Worm (Caenorhabditis elegans): ENCODE results near the gene aco-2.
A peak's percentile ranks its signal among the peaks of the same experiment; 100 is the strongest.

aco-2 gene

ce11 chrIII:7977224-7977623 lies 3.7 kb downstream of the aco-2 start (continued):
- TF ChIP-seq ztf-7 (tag; optimal IDR thresholded peaks at IDR 0.05) (no peak), hlh-11 (tag; optimal IDR thresholded peaks at IDR 0.05) (peak; percentile 39), nhr-102 (tag; optimal IDR thresholded peaks at IDR 0.05) (peak; percentile 71), pqm-1 (tag; optimal IDR thresholded peaks at IDR 0.05) (no peak), lin-38 (GFP tag; IDR thresholded peaks at IDR 0.05) (peak; percentile 44; the same call in 1 of the 2 replicates), dmd-8 (GFP tag; IDR thresholded peaks at IDR 0.05) (0 out of 2 replicates have a peak, but pooled peaks have one; percentile 39), D1046.2 (GFP tag; IDR thresholded peaks at IDR 0.05) (no peak), mes-2 (tag; optimal IDR thresholded peaks at IDR 0.05; ENCODE audit: poor library complexity, severe bottlenecking) (peak; percentile 29), dve-1 (tag; optimal IDR thresholded peaks at IDR 0.05; ENCODE audit: insufficient read depth) (peak; percentile 19), snpc-1.2 (GFP tag; IDR thresholded peaks at IDR 0.05) (no peak; the same call in 1 of the 2 replicates), php-3 (GFP tag; IDR thresholded peaks at IDR 0.05) (0 out of 2 replicates have a peak, but pooled peaks have one; percentile 29), hlh-30 (tag; optimal IDR thresholded peaks at IDR 0.05; ENCODE audit: insufficient read depth) (no peak), lsy-2 (tag; optimal IDR thresholded peaks at IDR 0.05) (peak; percentile 25 to 63), hif-1 (tag; optimal IDR thresholded peaks at IDR 0.05) (peak in 1 of 2 experiments; percentile 7), vab-7 (GFP tag; IDR thresholded peaks at IDR 0.05) (0 out of 2 replicates have a peak, but pooled peaks have one; percentile 23), Y75B8A.6 (GFP tag; IDR thresholded peaks at IDR 0.05) (0 out of 2 replicates have a peak, but pooled peaks have one; percentile 53), skn-1 (tag; optimal IDR thresholded peaks at IDR 0.05) (no peak), sdz-12 (GFP tag; optimal IDR thresholded peaks at IDR 0.05) (peak; percentile 18), saeg-2 (GFP tag; IDR thresholded peaks at IDR 0.05) (0 out of 2 replicates have a peak, but pooled peaks have one; percentile 19), R02D3.7 (tag; optimal IDR thresholded peaks at IDR 0.05) (no peak), gei-8 (GFP tag; optimal IDR thresholded peaks at IDR 0.05) (no peak), ctbp-1 (GFP tag; IDR thresholded peaks at IDR 0.05) (no peak)

- TF ChIP-seq php-3 (GFP tag; IDR thresholded peaks at IDR 0.05) = no peak
- TF ChIP-seq dmd-6 (GFP tag; IDR thresholded peaks at IDR 0.05) = no peak
- TF ChIP-seq Y48G9A.11 (GFP tag; IDR thresholded peaks at IDR 0.05) = no peak
- TF ChIP-seq daf-12 (tag; optimal IDR thresholded peaks at IDR 0.05) = no peak
- no peak for TF ChIP-seq Y75B8A.6 (GFP tag; IDR thresholded peaks at IDR 0.05)
- no peak for TF ChIP-seq F49E8.2 (tag; optimal IDR thresholded peaks at IDR 0.05; ENCODE audit: borderline replicate concordance)
- TF ChIP-seq saeg-2 (GFP tag; IDR thresholded peaks at IDR 0.05) = no peak
- no peak for TF ChIP-seq pha-4 (GFP tag; IDR thresholded peaks at IDR 0.05)
- no peak for TF ChIP-seq pha-4 (tag; optimal IDR thresholded peaks at IDR 0.05)
- no peak for TF ChIP-seq ztf-7 (tag; optimal IDR thresholded peaks at IDR 0.05)
- no peak for TF ChIP-seq spr-3 (GFP tag; optimal IDR thresholded peaks at IDR 0.05)
- no peak for TF ChIP-seq lin-38 (GFP tag; IDR thresholded peaks at IDR 0.05)
- no peak for TF ChIP-seq lin-39 (tag; optimal IDR thresholded peaks at IDR 0.05)
Observed at ce11 chrIII:7977777-7978176, 4.3 kb downstream of the aco-2 start, which contains the start of gene C06G4.4. C06G4.4 (minus strand) TSS chrIII:7977812.

ce11 chrIII:7978289-7978688 lies 4.8 kb downstream of the aco-2 start:
- no peak for TF ChIP-seq ama-1 (optimal IDR thresholded peaks at IDR 0.05)
- no peak for TF ChIP-seq T20F7.1 (GFP tag; optimal IDR thresholded peaks at IDR 0.05)
- TF ChIP-seq daf-8 (GFP tag; IDR thresholded peaks at IDR 0.05) = no peak
- no peak for TF ChIP-seq pqm-1 (tag; optimal IDR thresholded peaks at IDR 0.05)
- no peak for TF ChIP-seq mep-1 (tag; optimal IDR thresholded peaks at IDR 0.05)
- no peak for TF ChIP-seq F37D6.2 (tag; optimal IDR thresholded peaks at IDR 0.05)
- no peak for TF ChIP-seq ceh-62 (tag; optimal IDR thresholded peaks at IDR 0.05)
- peak; percentile 38; the same call in 1 of the 2 replicates for TF ChIP-seq madf-9 (GFP tag; conservative IDR thresholded peaks at IDR 0.05)
- no peak for TF ChIP-seq lin-29 (GFP tag; IDR thresholded peaks at IDR 0.05)
- peak; percentile 15 for TF ChIP-seq mes-2 (tag; optimal IDR thresholded peaks at IDR 0.05; ENCODE audit: poor library complexity, severe bottlenecking)
- peak; percentile 0 for TF ChIP-seq hlh-30 (tag; optimal IDR thresholded peaks at IDR 0.05; ENCODE audit: insufficient read depth)
- TF ChIP-seq zfp-2 (tag; optimal IDR thresholded peaks at IDR 0.05) = no peak
- no peak for TF ChIP-seq daf-12 (tag; optimal IDR thresholded peaks at IDR 0.05)
- TF ChIP-seq spr-3 (GFP tag; optimal IDR thresholded peaks at IDR 0.05) = no peak
- no peak for TF ChIP-seq ceh-28 (tag; optimal IDR thresholded peaks at IDR 0.05)
- no peak for TF ChIP-seq fos-1 (tag; optimal IDR thresholded peaks at IDR 0.05)
- TF ChIP-seq ceh-20 (GFP tag; IDR thresholded peaks at IDR 0.05) = peak; percentile 31; the same call in 1 of the 2 replicates
- 0 out of 2 replicates have a peak, but pooled peaks have one; percentile 15 for TF ChIP-seq dmd-6 (GFP tag; IDR thresholded peaks at IDR 0.05)
- TF ChIP-seq nhr-28 (tag; optimal IDR thresholded peaks at IDR 0.05) = no peak
- 0 out of 2 replicates have a peak, but pooled peaks have one; percentile 45 for TF ChIP-seq F44E2.7 (GFP tag; IDR thresholded peaks at IDR 0.05)
- TF ChIP-seq nhr-41 (GFP tag; IDR thresholded peaks at IDR 0.05) = no peak
- TF ChIP-seq aly-2 (tag; optimal IDR thresholded peaks at IDR 0.05) = no peak
- TF ChIP-seq aha-1 (tag) = peak; percentile 60

All from whole organism, L4 larva.